Fruit fly (Drosophila melanogaster) whole organism, pupa: Measurements from ENCODE around the gene Gclm.

ENCODE experiments used
- CG10348 ChIP-seq: fragments of 200-800 bp; sonication (Bioruptor generic); IDR thresholded peaks from 2 replicates; pipeline ENCODE4 v1.3.6; 2022; ENCODE audit warnings: missing biosample characterization, missing genetic modification characterization
- CG12605 ChIP-seq: fragments of 200-800 bp; sonication (Bioruptor generic); IDR thresholded peaks from 2 replicates; pipeline ENCODE4 v1.3.6; 2022; ENCODE audit warnings: missing biosample characterization, missing genetic modification characterization
- CG13204 ChIP-seq: fragments of 200-800 bp; sonication (Bioruptor generic); optimal IDR thresholded peaks from 2 replicates; lab custom pipeline; 2018; ENCODE audit warnings: missing biosample characterization, mild to moderate bottlenecking, missing genetic modification characterization, moderate library complexity
- CG14655 ChIP-seq: fragments of 200-800 bp; sonication (Bioruptor generic); optimal IDR thresholded peaks from 3 replicates; lab custom pipeline; 2017; ENCODE audit warnings: mild to moderate bottlenecking, missing biosample characterization, missing genetic modification reagents, missing genetic modification characterization
- CG15710 ChIP-seq: fragments of 200-800 bp; sonication (Bioruptor generic); optimal IDR thresholded peaks from 2 replicates; lab custom pipeline; 2018; ENCODE audit warnings: missing biosample characterization, mild to moderate bottlenecking, missing genetic modification characterization, moderate library complexity
- CG17806 ChIP-seq: fragments of 200-800 bp; sonication (Bioruptor generic); optimal IDR thresholded peaks from 2 replicates; lab custom pipeline; 2018; ENCODE audit warnings: missing biosample characterization, mild to moderate bottlenecking, missing genetic modification characterization, moderate library complexity
- CG32121 ChIP-seq: fragments of 200-800 bp; sonication (Bioruptor generic); IDR thresholded peaks from 2 replicates; pipeline ENCODE4 v1.3.6; 2022; ENCODE audit warnings: missing biosample characterization, missing genetic modification characterization
- CG34367 ChIP-seq: fragments of 200-800 bp; sonication (Bioruptor generic); optimal IDR thresholded peaks from 2 replicates; lab custom pipeline; 2018; ENCODE audit warnings: missing biosample characterization, mild to moderate bottlenecking, missing genetic modification characterization
- CG4496 ChIP-seq: fragments of 200-800 bp; sonication (Bioruptor generic); IDR thresholded peaks from 3 replicates; pipeline ENCODE4 v1.3.6; 2022; ENCODE audit warnings: missing biosample characterization, missing genetic modification characterization
- CG8159 ChIP-seq: fragments of 200-800 bp; sonication (Bioruptor generic); optimal IDR thresholded peaks from 3 replicates; lab custom pipeline; 2018; ENCODE audit warnings: missing biosample characterization, mild to moderate bottlenecking, missing genetic modification characterization, moderate library complexity
- CG8301 ChIP-seq: fragments of 200-800 bp; sonication (Bioruptor generic); optimal IDR thresholded peaks from 2 replicates; lab custom pipeline; 2018; ENCODE audit warnings: missing biosample characterization, mild to moderate bottlenecking, missing genetic modification characterization
- CG9948 ChIP-seq: fragments of 200-800 bp; sonication (Bioruptor generic); optimal IDR thresholded peaks from 2 replicates; lab custom pipeline; 2018; ENCODE audit warnings: missing biosample characterization, mild to moderate bottlenecking, missing genetic modification characterization, moderate library complexity
- D1 ChIP-seq: fragments of 200-800 bp; sonication (Bioruptor generic); optimal IDR thresholded peaks from 2 replicates; lab custom pipeline; 2018; ENCODE audit warnings: missing biosample characterization, mild to moderate bottlenecking, missing genetic modification characterization, moderate library complexity
- EcR ChIP-seq: fragments of 200-800 bp; sonication (Bioruptor generic); optimal IDR thresholded peaks from 3 replicates; lab custom pipeline; 2019; ENCODE audit warnings: missing biosample characterization, missing genetic modification characterization, mild to moderate bottlenecking, moderate library complexity, missing genetic modification reagents
- Ets98B ChIP-seq: fragments of 200-800 bp; sonication (Bioruptor generic); IDR thresholded peaks from 2 replicates; pipeline ENCODE4 v1.3.6; 2022; ENCODE audit warnings: missing biosample characterization, missing genetic modification characterization
- Pif1A ChIP-seq: fragments of 200-800 bp; sonication (Bioruptor generic); optimal IDR thresholded peaks from 3 replicates; lab custom pipeline; 2016; ENCODE audit warnings: missing biosample characterization, missing genetic modification characterization
- Pif1B ChIP-seq: fragments of 200-800 bp; sonication (Bioruptor generic); optimal IDR thresholded peaks from 3 replicates; lab custom pipeline; 2016; ENCODE audit warnings: missing biosample characterization, missing genetic modification characterization
- Snoo ChIP-seq: fragments of 200-800 bp; sonication (Bioruptor generic); optimal IDR thresholded peaks from 3 replicates; lab custom pipeline; 2017; ENCODE audit warnings: missing biosample characterization, mild to moderate bottlenecking, missing genetic modification characterization, inconsistent platforms
- fd96Ca ChIP-seq: fragments of 200-800 bp; sonication (Bioruptor generic); IDR thresholded peaks from 3 replicates; pipeline ENCODE4 v1.3.6; 2022; ENCODE audit warnings: missing biosample characterization, missing genetic modification characterization
- gl ChIP-seq: fragments of 200-800 bp; sonication (Bioruptor generic); optimal IDR thresholded peaks from 2 replicates; lab custom pipeline; 2018; ENCODE audit warnings: missing biosample characterization, mild to moderate bottlenecking, missing genetic modification characterization
- rn ChIP-seq: fragments of 200-800 bp; sonication (Bioruptor generic); IDR thresholded peaks from 2 replicates; pipeline ENCODE4 v1.3.6; 2022; ENCODE audit warnings: missing biosample characterization, missing genetic modification characterization

The Gclm gene

dm6 chr3R:22649859-22650258 is 36.5 kb downstream of the Gclm start:
- TF ChIP-seq EcR (no peak), CG13204 (GFP tag; lab: Kevin White, UChicago) (no peak), CG4496 (GFP tag; lab: Robert Waterston, UW) (no peak), Pif1B (GFP tag; lab: Kevin White, UChicago) (no peak), CG14655 (GFP tag; lab: Kevin White, UChicago) (no peak), CG15710 (tag; lab: Kevin White, UChicago) (no peak), fd96Ca (GFP tag; lab: Robert Waterston, UW) (no peak), Pif1A (no peak), Ets98B (no peak), D1 (no peak), CG8159 (tag; lab: Kevin White, UChicago) (no peak), rn (GFP tag; lab: Robert Waterston, UW) (no peak), CG32121 (GFP tag; lab: Robert Waterston, UW) (no peak), CG8301 (tag; lab: Kevin White, UChicago) (no peak)

dm6 chr3R:22639239-22639858 is 47.0 kb downstream of the Gclm start, which contains the start of the genes loco and wake:
Gene loco, minus strand, starts transcription at chr3R:22639387.
Gene wake, plus strand, starts transcription at chr3R:22639808.
- TF ChIP-seq CG14655 (GFP tag; lab: Kevin White, UChicago) (no peak), rn (GFP tag; lab: Robert Waterston, UW) (no peak)

DNA sequence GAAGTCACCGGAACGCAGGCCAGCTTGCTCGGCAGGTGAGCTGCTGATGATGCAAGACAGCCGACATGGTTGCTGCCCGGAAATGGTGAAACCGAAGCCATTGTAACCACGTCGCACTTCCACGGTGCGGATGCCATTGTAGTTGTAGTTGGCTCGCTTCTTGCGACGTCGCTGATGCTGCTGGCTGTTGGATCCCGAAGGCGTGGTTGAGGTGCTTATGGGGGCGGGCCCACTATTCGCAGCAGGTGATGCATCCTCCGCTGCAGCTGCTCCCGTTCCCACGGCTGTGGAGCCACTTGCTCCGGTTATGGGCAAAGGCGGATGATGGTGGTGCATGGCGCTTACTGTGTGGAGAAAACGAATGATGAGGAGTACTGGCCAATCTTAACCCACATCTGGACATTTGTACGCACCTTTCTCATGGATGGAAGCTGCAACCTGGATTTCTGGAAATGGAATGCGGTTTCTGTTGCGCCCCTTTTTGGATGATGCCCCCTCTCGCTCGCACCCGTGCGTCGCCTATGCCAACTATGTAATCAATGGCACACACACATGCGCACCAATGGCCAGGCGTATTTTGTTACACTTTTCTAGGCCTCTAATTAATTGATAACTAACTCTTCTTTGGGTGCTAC is 47.6 kb downstream of the Gclm start:
- TF ChIP-seq CG34367 (tag; lab: Kevin White, UChicago) (no peak), rn (GFP tag; lab: Robert Waterston, UW) (no peak), gl (no peak), EcR (no peak), Pif1B (GFP tag; lab: Kevin White, UChicago) (no peak), CG8301 (tag; lab: Kevin White, UChicago) (no peak), CG17806 (no peak), CG12605 (GFP tag; lab: Robert Waterston, UW) (no peak), CG4496 (GFP tag; lab: Robert Waterston, UW) (no peak), CG15710 (tag; lab: Kevin White, UChicago) (no peak), CG32121 (GFP tag; lab: Robert Waterston, UW) (no peak), CG14655 (GFP tag; lab: Kevin White, UChicago) (no peak), Pif1A (no peak), CG10348 (GFP tag; lab: Robert Waterston, UW) (no peak), CG9948 (tag; lab: Kevin White, UChicago) (no peak), Ets98B (no peak), D1 (no peak), Snoo (tag; lab: Kevin White, UChicago) (no peak), fd96Ca (GFP tag; lab: Robert Waterston, UW) (no peak)

DNA sequence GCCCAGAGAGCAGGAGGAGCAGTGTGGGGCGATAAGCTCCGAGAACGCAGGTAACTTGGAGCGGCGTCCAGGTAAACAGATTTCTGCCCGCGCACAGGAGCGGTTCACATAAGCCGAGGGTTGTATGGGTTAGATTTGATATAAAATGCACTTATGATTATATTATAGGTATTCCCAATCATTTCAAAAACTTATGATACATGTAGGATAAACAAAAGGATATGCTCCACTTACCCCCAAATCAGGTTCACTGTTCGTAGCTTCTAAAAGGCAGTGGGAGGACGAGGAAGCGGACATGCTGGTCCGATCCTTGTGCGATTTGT is 49.8 kb downstream of the Gclm start:
- no peak for TF ChIP-seq CG9948 (tag; lab: Kevin White, UChicago)
- peak; percentile 94 for TF ChIP-seq CG13204 (GFP tag; lab: Kevin White, UChicago)

- TF ChIP-seq Pif1A: peak; percentile 12
- no peak for TF ChIP-seq CG10348 (GFP tag; lab: Robert Waterston, UW)
- TF ChIP-seq Pif1B (GFP tag; lab: Kevin White, UChicago): no peak
- no peak for TF ChIP-seq CG13204 (GFP tag; lab: Kevin White, UChicago)
- TF ChIP-seq CG4496 (GFP tag; lab: Robert Waterston, UW): no peak
- no peak for TF ChIP-seq CG32121 (GFP tag; lab: Robert Waterston, UW)
- TF ChIP-seq Snoo (tag; lab: Kevin White, UChicago): peak; percentile 29
- peak; percentile 59 for TF ChIP-seq EcR
- TF ChIP-seq, all 21 proteins: peak for 3
Observed at dm6 chr3R:22635684-22636566, 50.4 kb downstream of the Gclm start.
